Fruit fly (Drosophila melanogaster) whole organism, embryonic: ENCODE data around the gene CG9933.

ENCODE experiments used
- CG16779 ChIP-seq: fragments of 200-800 bp; sonication (Bioruptor generic); IDR thresholded peaks from 2 replicates; pipeline ENCODE4 v1.3.6; 2022; ENCODE audit warnings: missing biosample characterization, missing genetic modification characterization
- CG18011 ChIP-seq: fragments of 200-800 bp; sonication (Bioruptor generic); optimal IDR thresholded peaks from 2 replicates; lab custom pipeline; 2017; ENCODE audit warnings: missing biosample characterization, missing genetic modification characterization, mild to moderate bottlenecking, moderate library complexity, missing genotype
- Deaf1 ChIP-seq: fragments of 200-800 bp; optimal IDR thresholded peaks from 3 replicates; lab custom pipeline; 2019; ENCODE audit warnings: missing biosample characterization, mild to moderate bottlenecking, missing genetic modification characterization, moderate library complexity

dm6 chr2L:13056022-13056421, 34.9 kb upstream of the CG9933 start:
- TF ChIP-seq Deaf1 (tag; lab: Kevin White, UChicago) (no peak), CG16779 (GFP tag; lab: Robert Waterston, UW) (no peak), CG18011 (GFP tag; lab: Kevin White, UChicago) (no peak)
